Worm (Caenorhabditis elegans): ENCODE data around the gene C41H7.9.

The C41H7.9 gene

ce11 chrII:3002211-3002610, 9.8 kb downstream of the C41H7.9 start, which contains the start of gene lido-10:
Gene lido-10 (plus strand): TSS chrII:3002511.
- TF ChIP-seq pqm-1 (tag; optimal IDR thresholded peaks at IDR 0.05): no peak
- no peak for TF ChIP-seq ztf-16 (tag; optimal IDR thresholded peaks at IDR 0.05)
- no peak for TF ChIP-seq odd-2 (tag; optimal IDR thresholded peaks at IDR 0.05)
- TF ChIP-seq lim-6 (tag; optimal IDR thresholded peaks at IDR 0.05): no peak
- no peak for TF ChIP-seq sox-2 (GFP tag; IDR thresholded peaks at IDR 0.05)

- no peak for TF ChIP-seq che-1 (tag; optimal IDR thresholded peaks at IDR 0.05)
- no peak for TF ChIP-seq madf-2 (tag; optimal IDR thresholded peaks at IDR 0.05)
- TF ChIP-seq ama-1 (optimal IDR thresholded peaks at IDR 0.05): peak; percentile 90
- no peak for TF ChIP-seq pros-1 (tag; optimal IDR thresholded peaks at IDR 0.05)
- no peak for TF ChIP-seq elt-4 (tag; optimal IDR thresholded peaks at IDR 0.05)
- TF ChIP-seq eyg-1 (tag; optimal IDR thresholded peaks at IDR 0.05): no peak
Measured at ce11 chrII:3000535-3001264, 11.3 kb downstream of the C41H7.9 start, which contains the start of gene lido-9. Gene lido-9 (plus strand): TSS chrII:3000768.

- TF ChIP-seq ceh-30 (tag; optimal IDR thresholded peaks at IDR 0.05): no peak
- no peak for TF ChIP-seq pqm-1 (tag; optimal IDR thresholded peaks at IDR 0.05)
- TF ChIP-seq madf-2 (tag; optimal IDR thresholded peaks at IDR 0.05): no peak
- no peak for TF ChIP-seq hlh-13 (GFP tag; optimal IDR thresholded peaks at IDR 0.05)
- TF ChIP-seq C38D4.7 (GFP tag; optimal IDR thresholded peaks at IDR 0.05): no peak
- no peak for TF ChIP-seq tbx-2 (tag; optimal IDR thresholded peaks at IDR 0.05)
- TF ChIP-seq ztf-16 (tag; optimal IDR thresholded peaks at IDR 0.05): no peak
- no peak for TF ChIP-seq K02D7.2 (tag; optimal IDR thresholded peaks at IDR 0.05)
- no peak for TF ChIP-seq fkh-6 (tag; optimal IDR thresholded peaks at IDR 0.05)
- TF ChIP-seq unc-42 (tag; optimal IDR thresholded peaks at IDR 0.05): no peak
- no peak for TF ChIP-seq ref-2 (tag; optimal IDR thresholded peaks at IDR 0.05)
- TF ChIP-seq sdc-2 (tag; optimal IDR thresholded peaks at IDR 0.05): no peak
- no peak for TF ChIP-seq hlh-8 (tag; optimal IDR thresholded peaks at IDR 0.05)
- TF ChIP-seq elt-4 (tag; optimal IDR thresholded peaks at IDR 0.05): no peak
- TF ChIP-seq ceh-9 (tag; optimal IDR thresholded peaks at IDR 0.05): no peak
- TF ChIP-seq unc-55 (GFP tag; optimal IDR thresholded peaks at IDR 0.05): no peak
- TF ChIP-seq elt-2 (tag; optimal IDR thresholded peaks at IDR 0.05): no peak
- TF ChIP-seq unc-86 (tag; optimal IDR thresholded peaks at IDR 0.05): no peak
- TF ChIP-seq ets-4 (tag; optimal IDR thresholded peaks at IDR 0.05): no peak
- TF ChIP-seq npax-4 (tag; optimal IDR thresholded peaks at IDR 0.05): no peak
Measured at ce11 chrII:2997828-2998441, 14.1 kb downstream of the C41H7.9 start.

ce11 chrII:2996721-2997120, 15.3 kb downstream of the C41H7.9 start, which contains the start of gene lido-8:
Gene lido-8 (plus strand): TSS chrII:2997021.
- TF ChIP-seq ceh-31 (tag; optimal IDR thresholded peaks at IDR 0.05): no peak

ce11 chrII:2994590-2995392, 17.2 kb downstream of the C41H7.9 start:
- no peak for TF ChIP-seq ahr-1 (tag; optimal IDR thresholded peaks at IDR 0.05)
- peak; percentile 23 for TF ChIP-seq rnt-1 (tag; optimal IDR thresholded peaks at IDR 0.05)
- TF ChIP-seq pat-9 (tag; optimal IDR thresholded peaks at IDR 0.05): peak; percentile 32
- peak; percentile 98 for TF ChIP-seq unc-55 (GFP tag; optimal IDR thresholded peaks at IDR 0.05)
